Fruit fly (Drosophila melanogaster): ENCODE data around the gene CG13481.

Gene CG13481

dm6 chr3L:14332533-14332932 is 37.0 kb downstream of the CG13481 start:
- no peak for TF ChIP-seq CTCF (optimal IDR thresholded peaks at IDR 0.05)
- TF ChIP-seq CG8478 (optimal IDR thresholded peaks at IDR 0.05) = no peak

dm6 chr3L:14329042-14329441 is 40.5 kb downstream of the CG13481 start, which contains the start of gene CG13482:
Gene CG13482, plus strand, starts transcription at chr3L:14329346.
- TF ChIP-seq CG8478 (optimal IDR thresholded peaks at IDR 0.05) (no peak), CTCF (optimal IDR thresholded peaks at IDR 0.05) (no peak)

DNA sequence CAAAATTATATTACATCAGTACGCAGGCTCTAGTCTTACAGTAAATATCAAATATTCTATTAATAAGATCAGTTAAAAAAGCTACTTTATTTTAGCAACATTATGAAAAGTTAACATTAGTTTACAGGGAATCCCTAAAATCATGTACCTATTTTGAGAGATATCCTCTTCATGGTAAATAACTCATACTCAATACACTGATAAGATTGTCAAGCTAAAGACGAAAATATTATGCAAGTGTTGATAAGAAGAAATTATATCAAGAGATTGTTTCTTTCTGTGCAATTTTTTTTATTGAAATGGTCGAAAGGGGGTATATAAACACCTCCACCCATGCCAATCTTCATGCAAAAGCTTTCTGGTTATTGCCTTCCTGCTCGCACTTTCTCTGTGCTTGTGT is 41.1 kb downstream of the CG13481 start:
- TF ChIP-seq CTCF (optimal IDR thresholded peaks at IDR 0.05) = no peak
- TF ChIP-seq CG8478 (optimal IDR thresholded peaks at IDR 0.05) = no peak

DNA sequence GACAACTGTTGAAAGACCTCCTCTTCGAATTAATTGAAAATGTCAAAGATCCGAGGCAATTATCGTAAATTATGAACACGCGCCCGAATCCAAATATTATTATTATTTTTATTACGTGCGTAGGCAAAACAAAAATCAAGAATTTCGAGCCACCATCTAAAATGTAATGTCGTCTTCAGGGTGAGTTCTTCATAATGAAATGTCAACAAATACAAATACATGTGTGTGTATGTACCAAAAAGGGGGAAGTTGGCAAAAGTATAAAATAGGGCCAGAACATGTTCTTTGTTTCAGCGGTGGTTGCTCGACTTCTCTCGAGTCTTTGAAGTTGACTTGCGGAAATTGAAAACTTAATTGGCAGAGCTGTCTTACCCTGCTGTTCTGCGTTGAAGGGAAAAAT is 43.2 kb downstream of the CG13481 start:
- TF ChIP-seq CG8478 (optimal IDR thresholded peaks at IDR 0.05) (no peak), CTCF (optimal IDR thresholded peaks at IDR 0.05) (no peak)

DNA sequence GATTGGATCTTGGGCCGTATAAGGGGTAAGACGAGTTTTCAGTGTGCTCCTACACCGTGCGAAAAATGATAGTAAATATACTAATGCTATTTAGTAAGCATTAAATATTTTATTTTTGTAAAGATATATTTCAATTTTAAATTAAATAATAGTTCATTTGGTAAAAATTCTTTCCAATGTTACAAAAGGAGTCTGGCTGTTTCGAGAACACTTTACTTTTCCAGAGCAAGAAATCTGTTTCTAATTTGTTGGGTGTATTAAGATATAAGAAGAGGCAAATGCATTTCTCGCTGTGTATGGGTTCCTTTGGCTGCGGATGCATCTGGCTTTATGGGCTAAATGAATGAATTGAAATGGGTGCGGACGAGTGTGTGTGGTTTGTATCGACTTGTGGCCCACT is 44.2 kb downstream of the CG13481 start:
- TF ChIP-seq CG8478 (optimal IDR thresholded peaks at IDR 0.05) (no peak), CTCF (optimal IDR thresholded peaks at IDR 0.05) (no peak)

DNA sequence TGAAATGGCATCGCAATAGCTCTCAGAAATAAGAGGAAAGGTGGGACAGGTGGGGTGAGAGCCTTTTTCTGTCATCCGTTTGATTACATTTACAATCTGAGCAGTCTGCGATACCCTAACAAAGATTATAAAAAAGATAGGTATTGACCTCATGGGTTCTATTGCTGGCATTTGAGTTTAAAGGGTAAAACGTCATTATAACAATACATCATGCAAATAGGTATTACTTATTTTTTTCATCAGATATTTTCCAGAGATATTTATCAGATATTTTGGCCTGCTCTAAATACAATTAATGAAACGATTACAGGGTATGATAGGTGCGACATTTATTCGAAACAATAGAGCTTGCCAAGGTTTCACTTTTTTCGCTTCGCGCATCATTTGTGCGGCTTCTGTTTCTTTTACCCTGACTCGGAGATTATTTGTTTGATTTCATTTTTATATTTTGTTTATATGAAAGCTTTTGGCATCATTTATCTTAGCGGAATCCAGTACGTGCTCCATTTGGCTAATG is 47.2 kb downstream of the CG13481 start:
- TF ChIP-seq CG8478 (optimal IDR thresholded peaks at IDR 0.05) (no peak), CTCF (optimal IDR thresholded peaks at IDR 0.05) (no peak)

DNA sequence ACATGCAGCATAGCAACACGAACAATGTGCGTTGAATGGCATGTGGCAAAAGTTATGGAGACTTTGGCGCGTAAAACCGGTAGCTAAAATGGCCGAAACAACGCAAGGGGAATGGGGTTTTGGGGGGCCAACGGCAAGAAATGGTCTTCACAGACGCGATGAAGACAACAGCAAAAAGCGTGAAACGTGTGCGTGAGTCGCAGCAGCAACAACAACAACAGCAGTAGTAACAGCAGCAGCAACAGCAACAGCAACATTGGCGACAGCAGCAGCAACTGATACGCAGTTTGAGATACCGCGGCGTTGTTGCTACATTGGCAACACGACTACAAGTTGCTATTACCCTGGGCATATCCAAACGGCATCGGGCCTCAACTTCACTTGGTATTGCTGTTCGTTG is 47.6 kb downstream of the CG13481 start:
- TF ChIP-seq CG8478 (optimal IDR thresholded peaks at IDR 0.05) = no peak
- TF ChIP-seq CTCF (optimal IDR thresholded peaks at IDR 0.05) = no peak

- TF ChIP-seq CG8478 (optimal IDR thresholded peaks at IDR 0.05) (no peak), CTCF (optimal IDR thresholded peaks at IDR 0.05) (no peak)
Observed at dm6 chr3L:14321400-14321799, 48.1 kb downstream of the CG13481 start.

dm6 chr3L:14320571-14320970 is 48.9 kb downstream of the CG13481 start:
- TF ChIP-seq CG8478 (optimal IDR thresholded peaks at IDR 0.05) (no peak), CTCF (optimal IDR thresholded peaks at IDR 0.05) (no peak)

- TF ChIP-seq CTCF (optimal IDR thresholded peaks at IDR 0.05) = no peak
- no peak for TF ChIP-seq CG8478 (optimal IDR thresholded peaks at IDR 0.05)
Observed at dm6 chr3L:14319192-14319591, 50.3 kb downstream of the CG13481 start.
